Fruit fly (Drosophila melanogaster) whole organism, embryonic: ENCODE data around the gene CG10638.
A peak's percentile ranks its signal among the peaks of the same experiment; 100 is the strongest.

Experiments used
- Ada2b ChIP-seq: fragments of 200-800 bp; sonication (Bioruptor generic); IDR thresholded peaks from 2 replicates; pipeline ENCODE4 v1.3.6; 2022; ENCODE audit warnings: missing biosample characterization, missing genetic modification characterization
- Antp ChIP-seq: fragments of 200-800 bp; sonication (Bioruptor generic); optimal IDR thresholded peaks from 3 replicates; lab custom pipeline; 2016; ENCODE audit warnings: missing biosample characterization, missing genetic modification characterization
- Atf-2 ChIP-seq: fragments of 200-800 bp; sonication (Bioruptor generic); optimal IDR thresholded peaks from 2 replicates; lab custom pipeline; 2016; ENCODE audit warnings: missing biosample characterization, missing genetic modification characterization
- CG10147 ChIP-seq: fragments of 200-800 bp; sonication (Bioruptor generic); optimal IDR thresholded peaks from 2 replicates; lab custom pipeline; 2019; ENCODE audit warnings: missing biosample characterization, mild to moderate bottlenecking, missing genetic modification characterization, moderate library complexity
- CG11247 ChIP-seq: fragments of 200-800 bp; sonication (Bioruptor generic); IDR thresholded peaks from 2 replicates; pipeline ENCODE4 v1.3.6; 2022; ENCODE audit warnings: missing biosample characterization, missing genetic modification characterization
- CG11695 ChIP-seq: fragments of 200-800 bp; sonication (Bioruptor generic); IDR thresholded peaks from 3 replicates; pipeline ENCODE4 v1.3.6; 2022; ENCODE audit warnings: missing biosample characterization, missing genetic modification characterization
- CG12071 ChIP-seq: fragments of 200-800 bp; sonication (Bioruptor generic); optimal IDR thresholded peaks from 3 replicates; lab custom pipeline; 2018; ENCODE audit warnings: missing biosample characterization, mild to moderate bottlenecking, missing genetic modification characterization
- CG12155 ChIP-seq: fragments of 200-800 bp; sonication (Bioruptor generic); optimal IDR thresholded peaks from 3 replicates; lab custom pipeline; 2016; ENCODE audit warnings: missing biosample characterization, missing genetic modification characterization
- CG15269 ChIP-seq: fragments of 200-800 bp; sonication (Bioruptor generic); optimal IDR thresholded peaks from 2 replicates; lab custom pipeline; 2018; ENCODE audit warnings: missing biosample characterization, mild to moderate bottlenecking, missing genetic modification characterization, moderate library complexity
- CG1603 ChIP-seq: fragments of 200-800 bp; sonication (Bioruptor generic); optimal IDR thresholded peaks from 2 replicates; lab custom pipeline; 2019; ENCODE audit warnings: missing biosample characterization, mild to moderate bottlenecking, missing genetic modification characterization, moderate library complexity
- CG18011 ChIP-seq: fragments of 200-800 bp; sonication (Bioruptor generic); optimal IDR thresholded peaks from 2 replicates; lab custom pipeline; 2017; ENCODE audit warnings: missing biosample characterization, missing genetic modification characterization, mild to moderate bottlenecking, moderate library complexity, missing genotype
- CG2116 ChIP-seq: fragments of 200-800 bp; sonication (Bioruptor generic); optimal IDR thresholded peaks from 3 replicates; lab custom pipeline; 2018; ENCODE audit warnings: missing biosample characterization, mild to moderate bottlenecking, missing genetic modification characterization
- CG2199 ChIP-seq: fragments of 200-800 bp; sonication (Bioruptor generic); IDR thresholded peaks from 3 replicates; pipeline ENCODE4 v1.3.6; 2022; ENCODE audit warnings: missing biosample characterization, missing genetic modification characterization
- CG30403 ChIP-seq: fragments of 200-800 bp; sonication (Bioruptor generic); optimal IDR thresholded peaks from 3 replicates; lab custom pipeline; 2016; ENCODE audit warnings: missing biosample characterization, missing genetic modification characterization
- CG3065 ChIP-seq: fragments of 200-800 bp; sonication (Bioruptor generic); optimal IDR thresholded peaks from 2 replicates; lab custom pipeline; 2016; ENCODE audit warnings: missing biosample characterization, missing genetic modification characterization
- CG34224 ChIP-seq: fragments of 200-800 bp; sonication (Bioruptor generic); IDR thresholded peaks from 3 replicates; pipeline ENCODE4 v1.3.6; 2022; ENCODE audit warnings: missing biosample characterization, missing genetic modification characterization; ENCODE audit not compliant: partially characterized antibody
- CG4617 ChIP-seq: fragments of 200-800 bp; sonication (Bioruptor generic); optimal IDR thresholded peaks from 3 replicates; lab custom pipeline; 2016; ENCODE audit warnings: missing biosample characterization, missing genetic modification characterization, borderline replicate concordance
- CG4854 ChIP-seq: fragments of 200-800 bp; sonication (Bioruptor generic); optimal IDR thresholded peaks from 2 replicates; lab custom pipeline; 2016; ENCODE audit warnings: missing biosample characterization, missing genetic modification characterization, inconsistent platforms
- CG7271 ChIP-seq: fragments of 200-800 bp; sonication (Bioruptor generic); optimal IDR thresholded peaks from 2 replicates; lab custom pipeline; 2018; ENCODE audit warnings: missing biosample characterization, mild to moderate bottlenecking, missing genetic modification characterization, moderate library complexity
- CG9876 ChIP-seq: fragments of 200-800 bp; sonication (Bioruptor generic); optimal IDR thresholded peaks from 2 replicates; lab custom pipeline; 2016; ENCODE audit warnings: missing biosample characterization, missing genetic modification characterization
- CG9932 ChIP-seq: fragments of 200-800 bp; sonication (Bioruptor generic); IDR thresholded peaks from 2 replicates; pipeline ENCODE4 v1.3.6; 2022; ENCODE audit warnings: missing biosample characterization, missing genetic modification characterization
- Chrac-16 ChIP-seq: fragments of 200-800 bp; sonication (Bioruptor generic); optimal IDR thresholded peaks from 3 replicates; lab custom pipeline; 2016; ENCODE audit warnings: missing biosample characterization, missing genetic modification characterization
- D19B ChIP-seq: fragments of 200-800 bp; sonication (Bioruptor generic); optimal IDR thresholded peaks from 2 replicates; lab custom pipeline; 2017; ENCODE audit warnings: missing biosample characterization, mild to moderate bottlenecking, missing genetic modification characterization
- Dip3 ChIP-seq: fragments of 200-800 bp; sonication (Bioruptor generic); optimal IDR thresholded peaks from 3 replicates; lab custom pipeline; 2016; ENCODE audit warnings: missing biosample characterization, missing genetic modification characterization
- Drgx ChIP-seq: fragments of 200-800 bp; sonication (Bioruptor generic); IDR thresholded peaks from 2 replicates; pipeline ENCODE4 v1.3.6; 2022; ENCODE audit warnings: missing biosample characterization, missing genetic modification characterization
- E2f1 ChIP-seq: fragments of 200-800 bp; sonication (Bioruptor generic); IDR thresholded peaks from 2 replicates; pipeline ENCODE4 v1.3.6; 2022; ENCODE audit warnings: missing biosample characterization, missing genetic modification characterization
- HLH3B ChIP-seq: fragments of 200-800 bp; sonication (Bioruptor generic); IDR thresholded peaks from 2 replicates; pipeline ENCODE4 v1.3.6; 2022; ENCODE audit warnings: missing biosample characterization, missing genetic modification characterization
- Hmr ChIP-seq: fragments of 200-800 bp; sonication (Bioruptor generic); optimal IDR thresholded peaks from 3 replicates; lab custom pipeline; 2017; ENCODE audit warnings: mild to moderate bottlenecking, missing biosample characterization, missing genetic modification reagents, missing genetic modification characterization
- Mes4 ChIP-seq: fragments of 200-800 bp; sonication (Bioruptor generic); optimal IDR thresholded peaks from 2 replicates; lab custom pipeline; 2016; ENCODE audit warnings: missing biosample characterization, missing genetic modification characterization
- Taf1 ChIP-seq: fragments of 200-800 bp; sonication (Bioruptor generic); IDR thresholded peaks from 2 replicates; pipeline ENCODE4 v1.3.6; 2022; ENCODE audit warnings: missing biosample characterization, missing genetic modification characterization
- Tbp ChIP-seq: fragments of >200 bp; optimal IDR thresholded peaks from 2 replicates; lab custom pipeline; 2018; ENCODE audit warnings: missing biosample characterization, missing genetic modification characterization
- aop ChIP-seq: fragments of 200-800 bp; sonication (Bioruptor generic); IDR thresholded peaks from 2 replicates; pipeline ENCODE4 v1.3.6; 2022; ENCODE audit warnings: missing biosample characterization, missing genetic modification characterization
- ara ChIP-seq: fragments of 200-800 bp; sonication (Bioruptor generic); IDR thresholded peaks from 2 replicates; pipeline ENCODE4 v1.3.6; 2022; ENCODE audit warnings: missing biosample characterization, missing genetic modification characterization
- crc ChIP-seq: fragments of 200-800 bp; sonication (Bioruptor generic); optimal IDR thresholded peaks from 2 replicates; lab custom pipeline; 2016; ENCODE audit warnings: missing biosample characterization, missing genetic modification characterization
- da ChIP-seq: fragments of 200-800 bp; sonication (Bioruptor generic); optimal IDR thresholded peaks from 2 replicates; lab custom pipeline; 2016; ENCODE audit warnings: missing biosample characterization, missing genetic modification characterization
- en ChIP-seq: fragments of 200-800 bp; sonication (Bioruptor generic); optimal IDR thresholded peaks from 2 replicates; lab custom pipeline; 2016; ENCODE audit warnings: missing biosample characterization, missing genetic modification characterization
- eve ChIP-seq, 2 experiments: fragments of >200 bp; optimal IDR thresholded peaks; 2 replicates each; lab custom pipeline; 2017; ENCODE audit warnings: missing biosample characterization in 2 of 2, missing genetic modification characterization in 2 of 2
- fd102C ChIP-seq: fragments of 200-800 bp; sonication (Bioruptor generic); optimal IDR thresholded peaks from 2 replicates; lab custom pipeline; 2018; ENCODE audit warnings: missing biosample characterization, mild to moderate bottlenecking, missing genetic modification characterization, moderate library complexity
- hth ChIP-seq: fragments of >200 bp; optimal IDR thresholded peaks from 2 replicates; lab custom pipeline; 2017; ENCODE audit warnings: inconsistent platforms
- kay ChIP-seq: fragments of 200-800 bp; sonication (Bioruptor generic); optimal IDR thresholded peaks from 2 replicates; lab custom pipeline; 2016; ENCODE audit warnings: missing biosample characterization, missing genetic modification characterization
- lola ChIP-seq, 3 experiments: fragments of >200 bp in 2 of 3; fragments of 200-800 bp in 1 of 3; sonication (Bioruptor generic) in 1 of 3; optimal IDR thresholded peaks; 2 replicates each; lab custom pipeline; 2017 to 2019; ENCODE audit warnings: missing biosample characterization in 3 of 3, missing genetic modification characterization in 3 of 3, mild to moderate bottlenecking in 1 of 3, moderate library complexity in 1 of 3
- pfk ChIP-seq: fragments of 200-800 bp; sonication (Bioruptor generic); optimal IDR thresholded peaks from 2 replicates; lab custom pipeline; 2018; ENCODE audit warnings: missing biosample characterization, mild to moderate bottlenecking, missing genetic modification characterization, moderate library complexity
- phol ChIP-seq: fragments of 200-800 bp; sonication (Bioruptor generic); optimal IDR thresholded peaks from 3 replicates; lab custom pipeline; 2018; ENCODE audit warnings: missing biosample characterization, mild to moderate bottlenecking, missing genetic modification characterization, moderate library complexity
- psq ChIP-seq: fragments of 200-800 bp; sonication (Bioruptor generic); optimal IDR thresholded peaks from 2 replicates; lab custom pipeline; 2017; ENCODE audit warnings: missing biosample characterization, missing genetic modification characterization
- scrt ChIP-seq: fragments of 200-800 bp; sonication (Bioruptor generic); optimal IDR thresholded peaks from 2 replicates; lab custom pipeline; 2018; ENCODE audit warnings: missing biosample characterization, mild to moderate bottlenecking, missing genetic modification characterization, moderate library complexity
- sens ChIP-seq: fragments of 200-800 bp; sonication (Bioruptor generic); peaks from one replicate; lab custom pipeline; 2016; ENCODE audit warnings: missing biosample characterization, missing genetic modification characterization
- sisA ChIP-seq: fragments of 200-800 bp; sonication (Bioruptor generic); IDR thresholded peaks from 2 replicates; pipeline ENCODE4 v1.3.6; 2022; ENCODE audit warnings: missing biosample characterization, missing genetic modification characterization
- slp2 ChIP-seq: fragments of 200-800 bp; sonication (Bioruptor generic); optimal IDR thresholded peaks from 2 replicates; lab custom pipeline; 2016; ENCODE audit warnings: missing biosample characterization, missing genetic modification characterization
- so ChIP-seq: fragments of 200-800 bp; sonication (Bioruptor generic); IDR thresholded peaks from 3 replicates; pipeline ENCODE4 v1.3.6; 2022; ENCODE audit warnings: missing biosample characterization, missing genetic modification characterization
- sob ChIP-seq: fragments of 200-800 bp; sonication (Bioruptor generic); IDR thresholded peaks from 2 replicates; pipeline ENCODE4 v1.3.6; 2022; ENCODE audit warnings: missing biosample characterization, missing genetic modification characterization
- ssp ChIP-seq: fragments of 200-800 bp; sonication (Bioruptor generic); IDR thresholded peaks from 2 replicates; pipeline ENCODE4 v1.3.6; 2022; ENCODE audit warnings: missing biosample characterization, missing genetic modification characterization
- sug ChIP-seq: fragments of 200-800 bp; optimal IDR thresholded peaks from 2 replicates; lab custom pipeline; 2019; ENCODE audit warnings: missing biosample characterization, mild to moderate bottlenecking, missing genetic modification characterization, moderate library complexity

The CG10638 gene

dm6 chr3L:12523941-12524340 is 22.8 kb upstream of the CG10638 start, which contains the start of the genes ver and Gcn5 (continued):
- TF ChIP-seq eve (GFP tag; optimal IDR thresholded peaks at IDR 0.05; lab: Kevin White, UChicago) (no peak), CG30403 (GFP tag; lab: Kevin White, UChicago) (peak; percentile 93), CG34224 (GFP tag; lab: Robert Waterston, UW) (peak; percentile 24; the same call in 1 of the 3 replicates), Drgx (peak; percentile 96), Dip3 (GFP tag; lab: Kevin White, UChicago) (peak; percentile 89), phol (peak; percentile 92), CG9932 (GFP tag; lab: Robert Waterston, UW) (peak; percentile 95), E2f1 (GFP tag; lab: Robert Waterston, UW) (peak; percentile 93), Ada2b (GFP tag; lab: Robert Waterston, UW) (peak; percentile 92), scrt (GFP tag; lab: Kevin White, UChicago) (peak; percentile 81), ara (GFP tag; lab: Robert Waterston, UW) (peak; percentile 89), Tbp (GFP tag; lab: Kevin White, UChicago) (no peak), crc (GFP tag; lab: Kevin White, UChicago) (peak; percentile 71), CG4854 (GFP tag; lab: Kevin White, UChicago) (peak; percentile 80), ssp (peak; percentile 86), lola (GFP tag; optimal IDR thresholded peaks at IDR 0.05; lab: Kevin White, UChicago) (peak in 1 of 3 experiments; percentile 86), CG12071 (GFP tag; lab: Kevin White, UChicago) (peak; percentile 80), en (GFP tag; lab: Kevin White, UChicago) (peak; percentile 7), sob (GFP tag; lab: Robert Waterston, UW) (peak; percentile 94), Antp (GFP tag; lab: Kevin White, UChicago) (peak; percentile 79), CG9876 (GFP tag; lab: Kevin White, UChicago) (peak; percentile 45), kay (GFP tag; lab: Kevin White, UChicago) (peak; percentile 62), CG2116 (peak; percentile 81), Hmr (GFP tag; lab: Kevin White, UChicago) (peak; percentile 92), hth (lab: Kevin White, UChicago) (no peak), CG11247 (GFP tag; lab: Robert Waterston, UW) (peak; percentile 95), psq (GFP tag; lab: Kevin White, UChicago) (peak; percentile 73), da (peak; percentile 11), slp2 (GFP tag; lab: Kevin White, UChicago) (peak; percentile 66), pfk (GFP tag; lab: Kevin White, UChicago) (peak; percentile 28), CG11695 (GFP tag; lab: Robert Waterston, UW) (peak; percentile 92), CG10147 (GFP tag; lab: Kevin White, UChicago) (peak; percentile 90), Taf1 (peak; percentile 81), Atf-2 (GFP tag; lab: Kevin White, UChicago) (peak; percentile 54), aop (GFP tag; lab: Robert Waterston, UW) (0 out of 2 replicates have a peak, but pooled peaks have one; percentile 52), sisA (GFP tag; lab: Robert Waterston, UW) (peak; percentile 92), Chrac-16 (GFP tag; lab: Kevin White, UChicago) (peak; percentile 86), CG4617 (GFP tag; lab: Kevin White, UChicago) (peak; percentile 74), CG15269 (peak; percentile 95), sens (GFP tag; lab: Kevin White, UChicago) (peak; percentile 97), fd102C (GFP tag; lab: Kevin White, UChicago) (no peak), CG18011 (GFP tag; lab: Kevin White, UChicago) (peak; percentile 85), CG3065 (GFP tag; lab: Kevin White, UChicago) (peak; percentile 65), CG7271 (tag; lab: Kevin White, UChicago) (peak; percentile 70), CG12155 (GFP tag; lab: Kevin White, UChicago) (peak; percentile 89), so (GFP tag; lab: Robert Waterston, UW) (peak; percentile 89; the same call in 2 of the 3 replicates), D19B (GFP tag; lab: Kevin White, UChicago) (peak; percentile 85), Mes4 (peak; percentile 54), HLH3B (peak; percentile 92), CG2199 (GFP tag; lab: Robert Waterston, UW) (0 out of 3 replicates have a peak, but pooled peaks have one; percentile 77), sug (tag; lab: Kevin White, UChicago) (peak; percentile 84), CG1603 (peak; percentile 89)
